Fruit fly (Drosophila melanogaster) whole organism, prepupa: ENCODE results near the gene Gapvd1.

Experiments used
- Eip93F ChIP-seq: fragments of 200-800 bp; sonication (Bioruptor generic); optimal IDR thresholded peaks from 2 replicates; lab custom pipeline; 2016; ENCODE audit warnings: missing biosample characterization, mild to moderate bottlenecking, missing genetic modification characterization
- Sox102F ChIP-seq: fragments of 200-800 bp; sonication (Bioruptor generic); optimal IDR thresholded peaks from 2 replicates; lab custom pipeline; 2016; ENCODE audit warnings: missing biosample characterization, mild to moderate bottlenecking, missing genetic modification characterization
- Sox14 ChIP-seq: fragments of 200-800 bp; sonication (Bioruptor generic); optimal IDR thresholded peaks from 3 replicates; lab custom pipeline; 2016; ENCODE audit warnings: missing biosample characterization, missing genetic modification characterization
- Sox15 ChIP-seq: fragments of 200-800 bp; sonication (Bioruptor generic); optimal IDR thresholded peaks from 3 replicates; lab custom pipeline; 2016; ENCODE audit warnings: missing biosample characterization, missing genetic modification characterization
- fkh ChIP-seq: fragments of 200-800 bp; sonication (Bioruptor generic); optimal IDR thresholded peaks from 3 replicates; lab custom pipeline; 2017; ENCODE audit warnings: missing biosample characterization, mild to moderate bottlenecking, missing genetic modification characterization, moderate library complexity
- ss ChIP-seq, 2 experiments: fragments of 200-800 bp; sonication (Bioruptor generic); optimal IDR thresholded peaks; 2 replicates in 1 of 2; 3 replicates in 1 of 2; lab custom pipeline; 2017 to 2018; ENCODE audit warnings: mild to moderate bottlenecking in 2 of 2, missing biosample characterization in 2 of 2, missing genetic modification characterization in 2 of 2, moderate library complexity in 1 of 2

- TF ChIP-seq fkh (GFP tag; lab: Kevin White, UChicago): no peak
- no peak for TF ChIP-seq Sox15 (GFP tag; lab: Kevin White, UChicago)
- no peak for TF ChIP-seq Eip93F (GFP tag; lab: Kevin White, UChicago)
- no peak for TF ChIP-seq ss (GFP tag; optimal IDR thresholded peaks at IDR 0.05; lab: Kevin White, UChicago)
- no peak for TF ChIP-seq Sox102F (GFP tag; lab: Kevin White, UChicago)
- no peak for TF ChIP-seq Sox14
These were observed 31.6 kb upstream of the Gapvd1 start for dm6 chrX:11293567-11293966.
